Worm (Caenorhabditis elegans) whole organism, mixed stage, embryonic: ENCODE measurements around the gene C40C9.3.

ENCODE experiments used
- flh-1 ChIP-seq: fragments of 200-800 bp; sonication (Bioruptor generic); optimal IDR thresholded peaks from 2 replicates; lab custom pipeline; 2018; ENCODE audit warnings: mild to moderate bottlenecking, missing genetic modification characterization, moderate library complexity, missing compliant biosample characterization
- hlh-1 ChIP-seq: fragments of 150-350 bp; optimal IDR thresholded peaks from 2 replicates; lab custom pipeline; 2014; ENCODE audit warnings: missing biosample characterization, missing genetic modification reagents, missing genetic modification characterization
- lin-13 ChIP-seq: fragments of 150-350 bp; optimal IDR thresholded peaks from 2 replicates; lab custom pipeline; 2014; ENCODE audit warnings: missing biosample characterization, missing genetic modification characterization
- lsy-2 ChIP-seq: fragments of 150-350 bp; optimal IDR thresholded peaks from 2 replicates; lab custom pipeline; 2014; ENCODE audit warnings: missing biosample characterization, missing genetic modification characterization
- nhr-12 ChIP-seq: fragments of 150-350 bp; optimal IDR thresholded peaks from 2 replicates; lab custom pipeline; 2014; ENCODE audit warnings: missing biosample characterization, missing genetic modification characterization
- nhr-2 ChIP-seq: fragments of 150-350 bp; optimal IDR thresholded peaks from 2 replicates; lab custom pipeline; 2014; ENCODE audit warnings: missing biosample characterization, missing genetic modification characterization
- nhr-237 ChIP-seq: fragments of 150-350 bp; optimal IDR thresholded peaks from 2 replicates; lab custom pipeline; 2014; ENCODE audit warnings: missing biosample characterization, missing genetic modification characterization
- nhr-76 ChIP-seq: sonication (generic microtip); optimal IDR thresholded peaks from 2 replicates; lab custom pipeline; 2017; ENCODE audit warnings: missing biosample characterization, missing genetic modification characterization
- pha-4 ChIP-seq: fragments of 150-350 bp; optimal IDR thresholded peaks from 2 replicates; lab custom pipeline; 2018; ENCODE audit warnings: missing biosample characterization, missing genetic modification reagents, missing genetic modification characterization
- snpc-4 ChIP-seq: fragments of 150-350 bp; optimal IDR thresholded peaks from 2 replicates; lab custom pipeline; 2014; ENCODE audit warnings: missing biosample characterization, missing genetic modification characterization
- unc-39 ChIP-seq: fragments of 150-350 bp; optimal IDR thresholded peaks from 2 replicates; lab custom pipeline; 2014; ENCODE audit warnings: missing biosample characterization, missing genetic modification characterization
- unc-62 ChIP-seq: fragments of 150-350 bp; optimal IDR thresholded peaks from 2 replicates; lab custom pipeline; 2014; ENCODE audit warnings: missing biosample characterization, missing genetic modification reagents, missing genetic modification characterization

DNA sequence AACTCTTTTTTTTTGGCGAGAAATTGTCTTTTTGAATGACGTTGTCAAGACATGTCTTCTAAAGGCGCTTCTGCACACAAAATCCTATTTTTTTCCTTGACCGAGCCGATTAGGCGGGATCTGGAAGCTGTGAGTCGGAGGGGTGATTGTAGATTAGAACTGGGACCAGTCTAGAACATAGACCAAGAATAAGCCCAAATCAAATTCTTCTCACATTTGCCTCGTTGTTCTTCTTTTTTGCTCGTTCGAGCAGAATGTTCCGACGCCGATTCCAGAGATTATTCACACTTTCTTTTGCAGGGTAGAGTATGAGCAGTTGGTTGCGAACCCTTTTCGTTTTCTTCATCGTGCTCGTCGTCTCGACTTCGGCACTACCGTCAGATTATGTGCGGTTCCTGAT lies 28.8 kb upstream of the C40C9.3 start, which contains the start of gene nlp-53:
- no peak for TF ChIP-seq snpc-4 (tag; lab: Kevin White, UChicago)
- TF ChIP-seq unc-39: no peak
- no peak for TF ChIP-seq pha-4 (tag; lab: Kevin White, UChicago)
- no peak for TF ChIP-seq nhr-12
- no peak for TF ChIP-seq nhr-2
- TF ChIP-seq nhr-76 (tag; lab: Kevin White, UChicago): no peak
- TF ChIP-seq nhr-237 (tag; lab: Kevin White, UChicago): no peak
- no peak for TF ChIP-seq lsy-2
- TF ChIP-seq flh-1: no peak
- no peak for TF ChIP-seq hlh-1 (tag; lab: Kevin White, UChicago)
- TF ChIP-seq unc-62: no peak
- no peak for TF ChIP-seq lin-13 (tag; lab: Kevin White, UChicago)
